Worm (Caenorhabditis elegans) whole organism, L2 larva: ENCODE data around the gene ire-1.

Experiments used
- R02D3.7 ChIP-seq: fragments of 150-350 bp; optimal IDR thresholded peaks from 2 replicates; lab custom pipeline; 2014; ENCODE audit warnings: missing biosample characterization, missing genetic modification characterization
- ZK546.5 ChIP-seq: sonication (generic microtip); optimal IDR thresholded peaks from 2 replicates; lab custom pipeline; 2017; ENCODE audit warnings: missing biosample characterization, missing genetic modification characterization
- ama-1 ChIP-seq: fragments of 150-350 bp; optimal IDR thresholded peaks from 2 replicates; lab custom pipeline; 2018; ENCODE audit warnings: inconsistent platforms
- blmp-1 ChIP-seq: sonication (generic microtip); optimal IDR thresholded peaks from 2 replicates; lab custom pipeline; 2017; ENCODE audit warnings: missing genetic modification characterization, mild to moderate bottlenecking, missing compliant biosample characterization, antibody characterized with exemption, moderate library complexity; ENCODE audit not compliant: insufficient read depth
- ceh-82 ChIP-seq: fragments of 150-350 bp; optimal IDR thresholded peaks from 2 replicates; lab custom pipeline; 2014; ENCODE audit warnings: missing biosample characterization, missing genetic modification characterization
- fos-1 ChIP-seq: fragments of 150-350 bp; optimal IDR thresholded peaks from 2 replicates; lab custom pipeline; 2014; ENCODE audit warnings: missing biosample characterization, missing genetic modification characterization
- mab-5 ChIP-seq: fragments of 150-350 bp; optimal IDR thresholded peaks from 2 replicates; lab custom pipeline; 2014; ENCODE audit warnings: missing biosample characterization, missing genetic modification characterization
- nhr-11 ChIP-seq: fragments of 150-350 bp; optimal IDR thresholded peaks from 2 replicates; lab custom pipeline; 2014; ENCODE audit warnings: missing biosample characterization, missing genetic modification characterization
- nhr-12 ChIP-seq: fragments of 150-350 bp; optimal IDR thresholded peaks from 2 replicates; lab custom pipeline; 2014; ENCODE audit warnings: missing biosample characterization, missing genetic modification characterization
- nhr-237 ChIP-seq: fragments of 150-350 bp; optimal IDR thresholded peaks from 2 replicates; lab custom pipeline; 2014; ENCODE audit warnings: missing biosample characterization, missing genetic modification characterization
- nhr-25 ChIP-seq: fragments of 150-350 bp; sonication (generic microtip); optimal IDR thresholded peaks from 3 replicates; lab custom pipeline; 2014; ENCODE audit warnings: missing biosample characterization, missing genetic modification characterization
- nhr-77 ChIP-seq: fragments of 150-350 bp; optimal IDR thresholded peaks from 2 replicates; lab custom pipeline; 2014; ENCODE audit warnings: missing biosample characterization, missing genetic modification characterization
- skn-1 ChIP-seq: sonication (generic microtip); optimal IDR thresholded peaks from 2 replicates; lab custom pipeline; 2017; ENCODE audit warnings: missing biosample characterization, missing genetic modification characterization
- sma-3 ChIP-seq: sonication (generic microtip); optimal IDR thresholded peaks from 2 replicates; lab custom pipeline; 2016; ENCODE audit warnings: missing genetic modification reagents, missing genetic modification characterization, missing compliant biosample characterization

- TF ChIP-seq nhr-237 (tag; lab: Kevin White, UChicago) (no peak), nhr-25 (tag; lab: Kevin White, UChicago) (no peak), blmp-1 (tag; lab: Kevin White, UChicago) (no peak), fos-1 (no peak), nhr-11 (no peak), R02D3.7 (tag; lab: Kevin White, UChicago) (no peak), sma-3 (no peak), ZK546.5 (no peak), skn-1 (tag; lab: Kevin White, UChicago) (no peak), ceh-82 (tag; lab: Kevin White, UChicago) (no peak), mab-5 (tag; lab: Kevin White, UChicago) (no peak), nhr-77 (tag; lab: Kevin White, UChicago) (no peak), nhr-12 (tag; lab: Kevin White, UChicago) (no peak), ama-1 (lab: Kevin White, UChicago) (no peak)
Measured at ce11 chrII:8102041-8102440, 22.7 kb downstream of the ire-1 start, which contains the start of gene sre-2.
